Worm (Caenorhabditis elegans) whole organism, L3 larva: ENCODE results near the gene K09F6.3.

Experiments
- ZK546.5 ChIP-seq: sonication (generic microtip); optimal IDR thresholded peaks from 2 replicates; lab custom pipeline; 2017; ENCODE audit warnings: missing biosample characterization, missing genetic modification characterization
- aly-2 ChIP-seq: fragments of 150-350 bp; optimal IDR thresholded peaks from 2 replicates; lab custom pipeline; 2014; ENCODE audit warnings: missing biosample characterization, missing genetic modification characterization
- ama-1 ChIP-seq: fragments of 150-350 bp; optimal IDR thresholded peaks from 2 replicates; lab custom pipeline; 2018
- ceh-16 ChIP-seq: sonication (generic microtip); optimal IDR thresholded peaks from 2 replicates; lab custom pipeline; 2017; ENCODE audit warnings: missing biosample characterization, missing genetic modification characterization
- ceh-28 ChIP-seq: fragments of 150-350 bp; optimal IDR thresholded peaks from 2 replicates; lab custom pipeline; 2014; ENCODE audit warnings: missing biosample characterization, missing genetic modification reagents, missing genetic modification characterization
- ceh-9 ChIP-seq: sonication (generic microtip); optimal IDR thresholded peaks from 2 replicates; lab custom pipeline; 2018; ENCODE audit warnings: missing biosample characterization, missing genetic modification characterization
- egl-5 ChIP-seq: fragments of 150-350 bp; optimal IDR thresholded peaks from 2 replicates; lab custom pipeline; 2017; ENCODE audit warnings: missing biosample characterization, missing genetic modification reagents, missing genetic modification characterization, inconsistent platforms
- elt-2 ChIP-seq: sonication (generic microtip); optimal IDR thresholded peaks from 2 replicates; lab custom pipeline; 2016; ENCODE audit warnings: missing genetic modification reagents, mild to moderate bottlenecking, missing genetic modification characterization, missing compliant biosample characterization
- elt-3 ChIP-seq, 3 experiments: fragments of 150-350 bp in 1 of 3; sonication (generic microtip) in 2 of 3; optimal IDR thresholded peaks; 2 replicates in 2 of 3; 4 replicates in 1 of 3; lab custom pipeline; 2014 to 2017; ENCODE audit warnings: missing biosample characterization in 3 of 3, missing genetic modification characterization in 3 of 3
- eor-1 ChIP-seq, 2 experiments: fragments of 150-350 bp; optimal IDR thresholded peaks; 2 replicates each; lab custom pipeline; 2014 to 2018; ENCODE audit warnings: missing biosample characterization in 2 of 2, missing genetic modification characterization in 2 of 2
- fkh-10 ChIP-seq: sonication (generic microtip); optimal IDR thresholded peaks from 2 replicates; lab custom pipeline; 2017; ENCODE audit warnings: missing biosample characterization, missing genetic modification reagents, missing genetic modification characterization
- fos-1 ChIP-seq: fragments of 150-350 bp; optimal IDR thresholded peaks from 2 replicates; lab custom pipeline; 2014; ENCODE audit warnings: missing biosample characterization, missing genetic modification characterization
- hmg-11 ChIP-seq: sonication (generic microtip); optimal IDR thresholded peaks from 2 replicates; lab custom pipeline; 2016; ENCODE audit warnings: missing genetic modification characterization, missing compliant biosample characterization
- lin-15B ChIP-seq: fragments of 150-350 bp; optimal IDR thresholded peaks from 2 replicates; lab custom pipeline; 2014; ENCODE audit warnings: missing biosample characterization, missing genetic modification characterization
- lin-39 ChIP-seq: fragments of 150-350 bp; optimal IDR thresholded peaks from 2 replicates; lab custom pipeline; 2018; ENCODE audit warnings: missing biosample characterization, missing genetic modification reagents, missing genetic modification characterization
- lsy-12 ChIP-seq: sonication (generic microtip); optimal IDR thresholded peaks from 2 replicates; lab custom pipeline; 2016; ENCODE audit warnings: mild to moderate bottlenecking, missing genetic modification characterization, missing compliant biosample characterization
- mdl-1 ChIP-seq: fragments of 150-350 bp; optimal IDR thresholded peaks from 2 replicates; lab custom pipeline; 2014; ENCODE audit warnings: missing biosample characterization, missing genetic modification characterization
- nhr-11 ChIP-seq: fragments of 150-350 bp; optimal IDR thresholded peaks from 2 replicates; lab custom pipeline; 2014; ENCODE audit warnings: missing biosample characterization, missing genetic modification characterization
- nhr-12 ChIP-seq: fragments of 150-350 bp; optimal IDR thresholded peaks from 2 replicates; lab custom pipeline; 2014; ENCODE audit warnings: missing biosample characterization, missing genetic modification characterization
- nhr-23 ChIP-seq: fragments of 150-350 bp; optimal IDR thresholded peaks from 2 replicates; lab custom pipeline; 2014; ENCODE audit warnings: missing biosample characterization, missing genetic modification reagents, missing genetic modification characterization
- nhr-25 ChIP-seq: sonication (generic microtip); optimal IDR thresholded peaks from 2 replicates; lab custom pipeline; 2017; ENCODE audit warnings: missing biosample characterization, missing genetic modification characterization
- nhr-28 ChIP-seq: fragments of 150-350 bp; optimal IDR thresholded peaks from 2 replicates; lab custom pipeline; 2014; ENCODE audit warnings: missing biosample characterization, missing genetic modification characterization
- nhr-67 ChIP-seq: fragments of 150-350 bp; optimal IDR thresholded peaks from 2 replicates; lab custom pipeline; 2014; ENCODE audit warnings: missing biosample characterization, missing genetic modification characterization
- nhr-76 ChIP-seq: fragments of 150-350 bp; sonication (generic microtip); optimal IDR thresholded peaks from 5 replicates; lab custom pipeline; 2014; ENCODE audit warnings: missing biosample characterization, missing genetic modification characterization
- pha-4 ChIP-seq: fragments of 150-350 bp; optimal IDR thresholded peaks from 2 replicates; lab custom pipeline; 2014; ENCODE audit warnings: missing biosample characterization, missing genetic modification reagents, missing genetic modification characterization
- pqm-1 ChIP-seq: fragments of 150-350 bp; optimal IDR thresholded peaks from 2 replicates; lab custom pipeline; 2017; ENCODE audit warnings: missing biosample characterization, missing genetic modification characterization, inconsistent platforms
- skn-1 ChIP-seq: fragments of 150-350 bp; optimal IDR thresholded peaks from 2 replicates; lab custom pipeline; 2014; ENCODE audit warnings: missing biosample characterization, missing genetic modification characterization
- tbx-2 ChIP-seq: sonication (generic microtip); optimal IDR thresholded peaks from 2 replicates; lab custom pipeline; 2016; ENCODE audit warnings: mild to moderate bottlenecking, missing genetic modification characterization, missing compliant biosample characterization
- unc-39 ChIP-seq: sonication (generic microtip); optimal IDR thresholded peaks from 4 replicates; lab custom pipeline; 2017; ENCODE audit warnings: missing biosample characterization, missing genetic modification characterization
- unc-62 ChIP-seq: fragments of 150-350 bp; sonication (generic microtip); optimal IDR thresholded peaks from 4 replicates; lab custom pipeline; 2014; ENCODE audit warnings: missing biosample characterization, missing genetic modification reagents, missing genetic modification characterization
- zag-1 ChIP-seq: fragments of 150-350 bp; optimal IDR thresholded peaks from 2 replicates; lab custom pipeline; 2014; ENCODE audit warnings: missing biosample characterization, missing genetic modification characterization
- ztf-11 ChIP-seq: fragments of 150-350 bp; optimal IDR thresholded peaks from 2 replicates; lab custom pipeline; 2014; ENCODE audit warnings: missing biosample characterization, missing genetic modification characterization
- ztf-4 ChIP-seq: fragments of 150-350 bp; optimal IDR thresholded peaks from 2 replicates; lab custom pipeline; 2014; ENCODE audit warnings: missing biosample characterization, missing genetic modification characterization

Gene K09F6.3

DNA sequence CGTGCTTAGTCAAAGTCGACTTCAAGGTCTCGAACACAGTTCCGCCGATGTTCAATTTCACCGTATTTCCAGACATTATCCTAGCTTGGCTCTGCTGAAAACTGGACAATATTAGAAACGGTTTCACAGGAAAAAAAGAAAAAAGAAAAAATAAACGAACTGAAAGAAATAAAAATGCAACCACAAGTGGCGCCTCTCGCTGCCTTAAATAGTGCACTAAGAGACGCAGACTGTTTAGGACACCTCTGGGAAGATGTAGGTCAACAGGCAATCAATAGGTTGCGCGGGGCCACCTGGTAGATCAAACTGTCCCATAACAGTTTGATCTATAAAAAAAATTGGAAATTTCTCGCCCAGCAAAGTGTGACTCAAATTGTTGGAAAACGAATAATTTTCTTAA is 43.8 kb downstream of the K09F6.3 start, which contains the start of gene B0281.4:
Gene B0281.4, minus strand, starts transcription at position 101 of the 400 bp plus-strand sequence.
- TF ChIP-seq ztf-4 (tag; lab: Kevin White, UChicago) (no peak), unc-62 (GFP tag; lab: Kevin White, UChicago) (no peak), nhr-76 (tag; lab: Kevin White, UChicago) (no peak), egl-5 (no peak), ceh-9 (tag; lab: Kevin White, UChicago) (no peak), lsy-12 (tag; lab: Kevin White, UChicago) (no peak), elt-2 (tag; lab: Kevin White, UChicago) (no peak), ztf-11 (no peak), nhr-67 (tag; lab: Kevin White, UChicago) (no peak), hmg-11 (tag; lab: Kevin White, UChicago) (no peak), ama-1 (no peak), pha-4 (no peak), nhr-28 (tag; lab: Kevin White, UChicago) (no peak), tbx-2 (tag; lab: Kevin White, UChicago) (no peak), nhr-23 (tag; lab: Kevin White, UChicago) (no peak), elt-3 (tag; optimal IDR thresholded peaks at IDR 0.05; lab: Kevin White, UChicago) (no peak)
- TF ChIP-seq, all 47 proteins: peak for 0

DNA sequence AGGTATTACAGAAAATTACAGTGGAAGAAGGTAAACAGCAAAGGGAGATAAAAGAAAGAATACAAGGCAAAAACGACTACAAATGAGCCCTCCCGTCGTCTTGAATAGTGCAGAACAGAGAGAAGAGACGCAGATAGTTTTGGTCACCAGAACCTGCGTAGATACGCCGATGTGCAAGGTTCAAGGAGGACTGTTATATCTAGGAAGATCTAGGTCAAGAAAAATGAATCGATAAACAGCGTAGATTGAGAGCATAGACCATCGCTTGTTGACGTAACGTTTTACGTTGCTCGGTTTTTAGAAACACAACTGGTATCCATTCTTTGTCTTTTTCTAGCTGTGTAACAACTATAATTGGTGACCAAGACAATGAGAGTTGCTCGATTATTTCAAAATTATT is 45.9 kb downstream of the K09F6.3 start, which contains the start of gene B0281.5:
Gene B0281.5, minus strand, starts transcription at position 101 of the 400 bp plus-strand sequence.
- TF ChIP-seq nhr-25 (tag; lab: Kevin White, UChicago) (no peak), lin-39 (no peak), elt-2 (tag; lab: Kevin White, UChicago) (no peak), lsy-12 (tag; lab: Kevin White, UChicago) (no peak), egl-5 (no peak), skn-1 (tag; lab: Kevin White, UChicago) (no peak), nhr-67 (tag; lab: Kevin White, UChicago) (no peak), nhr-23 (tag; lab: Kevin White, UChicago) (no peak), ceh-16 (tag; lab: Kevin White, UChicago) (no peak), eor-1 (tag; optimal IDR thresholded peaks at IDR 0.05; lab: Kevin White, UChicago) (no peak), ama-1 (no peak), nhr-12 (tag; lab: Kevin White, UChicago) (no peak), elt-3 (tag; optimal IDR thresholded peaks at IDR 0.05; lab: Kevin White, UChicago) (no peak), lin-15B (no peak), zag-1 (tag; lab: Kevin White, UChicago) (no peak), fkh-10 (GFP tag; lab: Kevin White, UChicago) (no peak)

DNA sequence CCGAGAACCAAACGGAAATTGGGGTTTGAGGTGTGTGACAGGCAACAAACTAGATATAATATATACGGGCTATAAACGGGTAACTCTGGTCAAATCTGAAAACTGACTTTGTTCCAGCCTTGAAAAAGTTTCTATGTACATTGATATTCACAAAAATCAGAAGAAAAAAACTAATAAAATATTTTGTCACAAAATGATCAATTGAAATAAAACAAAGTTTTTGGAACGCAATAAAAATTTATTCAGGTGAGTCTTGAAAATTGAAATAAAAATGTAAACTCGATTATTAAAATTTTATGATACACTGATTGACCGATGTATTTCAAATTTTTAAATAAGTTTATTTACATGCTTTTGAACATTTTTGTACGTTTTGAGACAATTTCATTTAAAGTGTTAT is 47.4 kb downstream of the K09F6.3 start, which contains the start of gene B0281.6:
Gene B0281.6, minus strand, starts transcription at position 101 of the 400 bp plus-strand sequence.
- TF ChIP-seq nhr-11 (tag; lab: Kevin White, UChicago) (no peak), unc-39 (tag; lab: Kevin White, UChicago) (no peak), nhr-28 (tag; lab: Kevin White, UChicago) (no peak)

DNA sequence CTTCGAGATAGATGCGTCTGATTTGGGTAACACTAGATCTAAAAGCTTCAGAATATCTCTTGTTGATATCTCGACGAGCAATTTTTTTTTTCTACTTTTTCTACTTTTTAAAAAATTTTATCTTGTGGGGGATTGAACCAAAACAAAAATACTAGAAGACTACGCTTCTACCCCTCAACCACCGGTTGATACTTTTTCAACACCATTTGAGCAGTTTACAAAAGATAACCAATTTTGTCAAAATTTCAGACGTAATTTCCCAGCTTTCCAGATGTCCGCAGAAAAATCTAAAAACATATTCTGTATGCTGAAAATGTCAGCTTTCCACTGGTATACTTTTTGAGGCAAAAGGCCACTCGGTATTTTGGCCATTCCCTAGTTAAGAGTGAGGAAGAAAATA is 49.6 kb downstream of the K09F6.3 start:
- TF ChIP-seq nhr-11 (tag; lab: Kevin White, UChicago) (no peak), fos-1 (tag; lab: Kevin White, UChicago) (no peak), lsy-12 (tag; lab: Kevin White, UChicago) (no peak), mdl-1 (tag; lab: Kevin White, UChicago) (no peak), lin-15B (no peak)

DNA sequence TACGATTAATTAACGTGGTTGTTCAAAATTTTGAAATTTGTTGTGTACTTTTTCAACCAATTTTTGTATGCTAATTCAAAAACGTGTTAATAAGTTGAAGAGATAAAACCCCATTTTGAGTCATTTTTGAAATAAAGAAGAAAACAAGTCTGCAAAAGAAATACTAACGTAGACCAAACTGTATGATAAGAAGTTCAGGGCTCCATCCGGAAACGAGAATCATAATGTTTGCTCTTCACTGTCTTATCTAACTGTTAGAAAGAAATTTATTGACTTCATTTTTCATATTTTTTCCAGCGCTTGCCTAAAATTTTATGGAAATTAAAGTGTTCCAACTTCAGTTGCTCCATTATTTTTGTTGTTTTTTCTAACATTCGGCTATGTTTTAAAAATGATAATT is 50.5 kb downstream of the K09F6.3 start:
- TF ChIP-seq elt-2 (tag; lab: Kevin White, UChicago) (peak; percentile 56), aly-2 (tag; lab: Kevin White, UChicago) (no peak), lin-15B (no peak), pqm-1 (tag; lab: Kevin White, UChicago) (peak; percentile 59), hmg-11 (tag; lab: Kevin White, UChicago) (no peak)

DNA sequence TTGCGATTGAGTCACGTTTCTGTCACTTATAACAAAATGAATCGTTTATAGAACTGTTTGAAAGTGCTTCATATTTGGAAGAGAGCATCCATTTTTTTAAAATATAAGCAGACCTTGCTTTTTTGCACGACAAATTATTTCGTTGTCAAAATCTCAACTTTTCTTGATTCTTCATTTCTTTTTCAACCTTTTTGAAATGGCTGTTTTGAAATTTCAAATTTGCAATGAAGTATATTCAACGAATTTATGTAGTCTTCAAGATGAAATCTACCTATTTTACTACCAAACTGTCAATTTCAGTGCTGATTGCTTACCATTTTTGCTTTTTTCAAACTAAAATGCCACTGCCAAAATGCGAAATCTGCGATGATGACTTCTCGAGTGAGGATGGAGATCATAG is 51.8 kb downstream of the K09F6.3 start, which contains the start of gene B0281.3:
Gene B0281.3, plus strand, starts transcription at position 301 of the 400 bp plus-strand sequence.
- TF ChIP-seq ZK546.5 (tag; lab: Kevin White, UChicago) (no peak), eor-1 (tag; optimal IDR thresholded peaks at IDR 0.05; lab: Kevin White, UChicago) (no peak), ama-1 (no peak), ceh-28 (no peak), unc-62 (GFP tag; lab: Kevin White, UChicago) (no peak), ceh-9 (tag; lab: Kevin White, UChicago) (no peak)
